Fruit fly (Drosophila melanogaster) whole organism, embryonic: ENCODE results near the gene CG14383.

ENCODE experiments used
- CG11085 ChIP-seq: fragments of 200-800 bp; sonication (Bioruptor generic); IDR thresholded peaks from 2 replicates; pipeline ENCODE4 v1.3.6; 2022; ENCODE audit warnings: missing biosample characterization, missing genetic modification characterization
- CG11560 ChIP-seq: fragments of 200-800 bp; sonication (Bioruptor generic); IDR thresholded peaks from 3 replicates; pipeline ENCODE4 v1.3.6; 2022; ENCODE audit warnings: missing biosample characterization, missing genetic modification characterization
- CG14050 ChIP-seq: fragments of 200-800 bp; sonication (Bioruptor generic); IDR thresholded peaks from 3 replicates; pipeline ENCODE4 v1.3.6; 2022; ENCODE audit warnings: missing biosample characterization, missing genetic modification characterization
- CG15514 ChIP-seq: fragments of 200-800 bp; sonication (Bioruptor generic); optimal IDR thresholded peaks from 3 replicates; lab custom pipeline; 2017; ENCODE audit warnings: missing biosample characterization, missing genetic modification characterization, mild to moderate bottlenecking, moderate library complexity, missing genetic modification reagents
- CG15696 ChIP-seq: fragments of 200-800 bp; sonication (Bioruptor generic); optimal IDR thresholded peaks from 2 replicates; lab custom pipeline; 2019; ENCODE audit warnings: missing biosample characterization, mild to moderate bottlenecking, missing genetic modification characterization, moderate library complexity
- CG16863 ChIP-seq: fragments of 200-800 bp; sonication (Bioruptor generic); optimal IDR thresholded peaks from 3 replicates; lab custom pipeline; 2016; ENCODE audit warnings: missing biosample characterization, missing genetic modification characterization
- CG2712 ChIP-seq: fragments of 200-800 bp; optimal IDR thresholded peaks from 3 replicates; lab custom pipeline; 2019; ENCODE audit warnings: missing biosample characterization, mild to moderate bottlenecking, missing genetic modification characterization, moderate library complexity
- CG31224 ChIP-seq: fragments of 200-800 bp; sonication (Bioruptor generic); IDR thresholded peaks from 2 replicates; pipeline ENCODE4 v1.3.6; 2022; ENCODE audit warnings: missing biosample characterization, missing genetic modification characterization
- CG3847 ChIP-seq: fragments of 200-800 bp; sonication (Bioruptor generic); IDR thresholded peaks from 2 replicates; pipeline ENCODE4 v1.3.6; 2022; ENCODE audit warnings: missing biosample characterization, missing genetic modification characterization
- CG4820 ChIP-seq: fragments of 200-800 bp; sonication (Bioruptor generic); optimal IDR thresholded peaks from 3 replicates; lab custom pipeline; 2016; ENCODE audit warnings: missing biosample characterization, missing genetic modification characterization
- CG5180 ChIP-seq: fragments of 200-800 bp; sonication (Bioruptor generic); optimal IDR thresholded peaks from 3 replicates; lab custom pipeline; 2017; ENCODE audit warnings: missing biosample characterization, missing genetic modification characterization, mild to moderate bottlenecking, moderate library complexity, missing genetic modification reagents
- CG6854 ChIP-seq: fragments of 200-800 bp; sonication (Bioruptor generic); optimal IDR thresholded peaks from 3 replicates; lab custom pipeline; 2017; ENCODE audit warnings: missing biosample characterization, mild to moderate bottlenecking, missing genetic modification characterization
- CG8359 ChIP-seq: fragments of 200-800 bp; sonication (Bioruptor generic); optimal IDR thresholded peaks from 2 replicates; lab custom pipeline; 2017; ENCODE audit warnings: missing biosample characterization, mild to moderate bottlenecking, missing genetic modification characterization, borderline replicate concordance
- CG8944 ChIP-seq: fragments of 200-800 bp; sonication (Bioruptor generic); optimal IDR thresholded peaks from 3 replicates; lab custom pipeline; 2016; ENCODE audit warnings: missing biosample characterization, missing genetic modification characterization
- CkIIα-i1 ChIP-seq: fragments of 200-800 bp; sonication (Bioruptor generic); IDR thresholded peaks from 2 replicates; pipeline ENCODE4 v1.3.6; 2022; ENCODE audit warnings: missing biosample characterization, missing genetic modification characterization
- Dbx ChIP-seq: fragments of 200-800 bp; sonication (Bioruptor generic); IDR thresholded peaks from 3 replicates; pipeline ENCODE4 v1.3.6; 2022; ENCODE audit warnings: missing biosample characterization, missing genetic modification characterization
- Dek ChIP-seq: fragments of 200-800 bp; sonication (Bioruptor generic); optimal IDR thresholded peaks from 3 replicates; lab custom pipeline; 2019; ENCODE audit warnings: missing biosample characterization, mild to moderate bottlenecking, missing genetic modification characterization, moderate library complexity
- Dip3 ChIP-seq: fragments of 200-800 bp; sonication (Bioruptor generic); optimal IDR thresholded peaks from 3 replicates; lab custom pipeline; 2016; ENCODE audit warnings: missing biosample characterization, missing genetic modification characterization
- Eip74EF ChIP-seq, 2 experiments: fragments of 200-800 bp in 1 of 2; fragments of >200 bp in 1 of 2; sonication (Bioruptor generic) in 1 of 2; optimal IDR thresholded peaks; 2 replicates each; lab custom pipeline; 2017 to 2019; ENCODE audit warnings: missing biosample characterization in 2 of 2, missing genetic modification characterization in 2 of 2, mild to moderate bottlenecking in 1 of 2, moderate library complexity in 1 of 2
- Fer1 ChIP-seq: fragments of 200-800 bp; sonication (Bioruptor generic); optimal IDR thresholded peaks from 2 replicates; lab custom pipeline; 2017; ENCODE audit warnings: missing biosample characterization, mild to moderate bottlenecking, missing genetic modification characterization
- H2.0 ChIP-seq: fragments of 200-800 bp; sonication (Bioruptor generic); IDR thresholded peaks from 2 replicates; pipeline ENCODE4 v1.3.6; 2022; ENCODE audit warnings: missing biosample characterization, missing genetic modification characterization
- Hsf ChIP-seq: fragments of 200-800 bp; sonication (Bioruptor generic); optimal IDR thresholded peaks from 3 replicates; lab custom pipeline; 2016; ENCODE audit warnings: missing biosample characterization, missing genetic modification characterization
- Lim3 ChIP-seq: fragments of 200-800 bp; sonication (Bioruptor generic); IDR thresholded peaks from 2 replicates; pipeline ENCODE4 v1.3.6; 2022; ENCODE audit warnings: missing biosample characterization, missing genetic modification characterization
- Max ChIP-seq: fragments of 200-800 bp; sonication (Bioruptor generic); optimal IDR thresholded peaks from 2 replicates; lab custom pipeline; 2016; ENCODE audit warnings: missing biosample characterization, mild to moderate bottlenecking, missing genetic modification characterization
- Meics ChIP-seq: fragments of 200-800 bp; sonication (Bioruptor generic); optimal IDR thresholded peaks from 2 replicates; lab custom pipeline; 2017; ENCODE audit warnings: missing biosample characterization, mild to moderate bottlenecking, missing genetic modification characterization
- Mrtf ChIP-seq: fragments of 200-800 bp; sonication (Bioruptor generic); IDR thresholded peaks from 3 replicates; pipeline ENCODE4 v1.3.6; 2022; ENCODE audit warnings: missing biosample characterization, missing genetic modification characterization
- Ssrp ChIP-seq: fragments of 200-800 bp; sonication (Bioruptor generic); optimal IDR thresholded peaks from 2 replicates; lab custom pipeline; 2018; ENCODE audit warnings: missing biosample characterization, mild to moderate bottlenecking, missing genetic modification characterization, moderate library complexity
- Taf1 ChIP-seq: fragments of 200-800 bp; sonication (Bioruptor generic); IDR thresholded peaks from 2 replicates; pipeline ENCODE4 v1.3.6; 2022; ENCODE audit warnings: missing biosample characterization, missing genetic modification characterization
- ash1 ChIP-seq: fragments of 200-800 bp; sonication (Bioruptor generic); optimal IDR thresholded peaks from 2 replicates; lab custom pipeline; 2018; ENCODE audit warnings: missing biosample characterization, mild to moderate bottlenecking, missing genetic modification characterization
- ato ChIP-seq: fragments of 200-800 bp; sonication (Bioruptor generic); IDR thresholded peaks from 2 replicates; pipeline ENCODE4 v1.3.6; 2022; ENCODE audit warnings: missing biosample characterization, missing genetic modification characterization; ENCODE audit not compliant: partially characterized antibody
- bowl ChIP-seq: fragments of 200-800 bp; sonication (Bioruptor generic); IDR thresholded peaks from 2 replicates; pipeline ENCODE4 v1.3.6; 2022; ENCODE audit warnings: missing biosample characterization, missing genetic modification characterization
- bsh ChIP-seq, 2 experiments: fragments of 200-800 bp; sonication (Bioruptor generic); optimal IDR thresholded peaks; 2 replicates each; lab custom pipeline; 2017 to 2018; ENCODE audit warnings: mild to moderate bottlenecking in 2 of 2, missing biosample characterization in 2 of 2, missing genetic modification characterization in 2 of 2, moderate library complexity in 1 of 2
- chm ChIP-seq: fragments of 200-800 bp; sonication (Bioruptor generic); IDR thresholded peaks from 2 replicates; pipeline ENCODE4 v1.3.6; 2022; ENCODE audit warnings: missing biosample characterization, missing genetic modification characterization
- dpn ChIP-seq, 2 experiments: fragments of 200-800 bp; sonication (Bioruptor generic); optimal IDR thresholded peaks; 3 replicates each; lab custom pipeline; 2016; ENCODE audit warnings: missing biosample characterization in 2 of 2, missing genetic modification characterization in 2 of 2
- fd3F ChIP-seq: fragments of 200-800 bp; sonication (Bioruptor generic); optimal IDR thresholded peaks from 2 replicates; lab custom pipeline; 2018; ENCODE audit warnings: missing biosample characterization, mild to moderate bottlenecking, missing genetic modification characterization, moderate library complexity
- fd96Cb ChIP-seq: fragments of 200-800 bp; sonication (Bioruptor generic); optimal IDR thresholded peaks from 2 replicates; lab custom pipeline; 2018; ENCODE audit warnings: missing biosample characterization, mild to moderate bottlenecking, missing genetic modification characterization, moderate library complexity
- gce ChIP-seq: fragments of 200-800 bp; sonication (Bioruptor generic); IDR thresholded peaks from 3 replicates; pipeline ENCODE4 v1.3.6; 2022; ENCODE audit warnings: missing biosample characterization, missing genetic modification characterization
- gsb ChIP-seq: fragments of 200-800 bp; sonication (Bioruptor generic); IDR thresholded peaks from 2 replicates; pipeline ENCODE4 v1.3.6; 2022; ENCODE audit warnings: missing biosample characterization, missing genetic modification characterization
- her ChIP-seq: fragments of 200-800 bp; sonication (Bioruptor generic); optimal IDR thresholded peaks from 2 replicates; lab custom pipeline; 2016; ENCODE audit warnings: missing biosample characterization, missing genetic modification characterization
- hkb ChIP-seq, 2 experiments: fragments of 200-800 bp in 1 of 2; fragments of >200 bp in 1 of 2; sonication (Bioruptor generic) in 1 of 2; IDR thresholded peaks in 1 of 2; optimal IDR thresholded peaks in 1 of 2; 2 replicates each; pipeline versions ENCODE4 v1.3.6 to Lab custom; 2017 to 2022; ENCODE audit warnings: missing biosample characterization in 1 of 2, missing genetic modification characterization in 1 of 2
- jumu ChIP-seq: fragments of 200-800 bp; sonication (Bioruptor generic); optimal IDR thresholded peaks from 3 replicates; lab custom pipeline; 2016; ENCODE audit warnings: missing biosample characterization, missing genetic modification characterization
- kay ChIP-seq: fragments of 200-800 bp; sonication (Bioruptor generic); optimal IDR thresholded peaks from 2 replicates; lab custom pipeline; 2016; ENCODE audit warnings: missing biosample characterization, missing genetic modification characterization
- ken ChIP-seq: fragments of 200-800 bp; sonication (Bioruptor generic); IDR thresholded peaks from 3 replicates; pipeline ENCODE4 v1.3.6; 2022; ENCODE audit warnings: missing biosample characterization, missing genetic modification characterization
- knrl ChIP-seq: fragments of 200-800 bp; sonication (Bioruptor generic); IDR thresholded peaks from 3 replicates; pipeline ENCODE4 v1.3.6; 2022; ENCODE audit warnings: missing biosample characterization, missing genetic modification characterization; ENCODE audit not compliant: partially characterized antibody
- otp ChIP-seq: fragments of 200-800 bp; sonication (Bioruptor generic); IDR thresholded peaks from 3 replicates; pipeline ENCODE4, ENCODE4 v1.3.6; 2022; ENCODE audit warnings: missing biosample characterization, missing genetic modification characterization
- ranshi ChIP-seq: fragments of 200-800 bp; sonication (Bioruptor generic); IDR thresholded peaks from 2 replicates; pipeline ENCODE4 v1.3.6; 2022; ENCODE audit warnings: missing biosample characterization, missing genetic modification characterization
- scrt ChIP-seq: fragments of 200-800 bp; sonication (Bioruptor generic); optimal IDR thresholded peaks from 2 replicates; lab custom pipeline; 2018; ENCODE audit warnings: missing biosample characterization, mild to moderate bottlenecking, missing genetic modification characterization, moderate library complexity
- slbo ChIP-seq: fragments of 200-800 bp; sonication (Bioruptor generic); IDR thresholded peaks from 2 replicates; pipeline ENCODE4 v1.3.6; 2022; ENCODE audit warnings: missing biosample characterization, missing genetic modification characterization
- wek ChIP-seq: fragments of 200-800 bp; sonication (Bioruptor generic); optimal IDR thresholded peaks from 3 replicates; lab custom pipeline; 2018; ENCODE audit warnings: missing biosample characterization, mild to moderate bottlenecking, missing genetic modification characterization, moderate library complexity
- wor ChIP-seq: fragments of 200-800 bp; sonication (Bioruptor generic); IDR thresholded peaks from 2 replicates; pipeline ENCODE4 v1.3.6; 2022; ENCODE audit warnings: missing biosample characterization, missing genetic modification characterization

CG14383 gene

dm6 chr3R:13012351-13012750 lies 24.0 kb upstream of the CG14383 start (continued):
- no peak for TF ChIP-seq CkIIα-i1 (GFP tag; lab: Robert Waterston, UW)
- peak; percentile 66; the same call in 1 of the 3 replicates for TF ChIP-seq otp (GFP tag; lab: Robert Waterston, UW)
- peak; percentile 78 for TF ChIP-seq ash1 (GFP tag; lab: Kevin White, UChicago)
- TF ChIP-seq fd3F (GFP tag; lab: Kevin White, UChicago) = no peak
- TF ChIP-seq wek (GFP tag; lab: Kevin White, UChicago) = peak; percentile 27
- TF ChIP-seq Dek (tag; lab: Kevin White, UChicago) = peak; percentile 0
- TF ChIP-seq jumu (GFP tag; lab: Kevin White, UChicago) = peak; percentile 33
- peak; percentile 60; the same call in 1 of the 3 replicates for TF ChIP-seq gce (GFP tag; lab: Robert Waterston, UW)
- TF ChIP-seq Dbx (GFP tag; lab: Robert Waterston, UW) = peak; percentile 53; the same call in 1 of the 3 replicates
- TF ChIP-seq CG14050 (GFP tag; lab: Robert Waterston, UW) = peak; percentile 55
- TF ChIP-seq gsb (GFP tag; lab: Robert Waterston, UW) = peak; percentile 65
- peak; percentile 59 for TF ChIP-seq Meics (GFP tag; lab: Kevin White, UChicago)
- TF ChIP-seq Hsf (GFP tag; lab: Kevin White, UChicago) = peak; percentile 44
- peak; percentile 84 for TF ChIP-seq slbo (GFP tag; lab: Robert Waterston, UW)
- TF ChIP-seq CG15696 (tag; lab: Kevin White, UChicago) = peak; percentile 14
- peak; percentile 60 for TF ChIP-seq H2.0 (GFP tag; lab: Robert Waterston, UW)
- TF ChIP-seq her (GFP tag; lab: Kevin White, UChicago) = peak; percentile 20
- TF ChIP-seq CG16863 (GFP tag; lab: Kevin White, UChicago) = peak; percentile 52
- TF ChIP-seq CG8944 (GFP tag; lab: Kevin White, UChicago) = peak; percentile 66
- no peak for TF ChIP-seq Ssrp (tag; lab: Kevin White, UChicago)
- no peak for TF ChIP-seq Eip74EF (GFP tag; optimal IDR thresholded peaks at IDR 0.05; lab: Kevin White, UChicago)
- peak; percentile 80 for TF ChIP-seq ken (GFP tag; lab: Robert Waterston, UW)
- peak; percentile 74 for TF ChIP-seq CG5180 (GFP tag; lab: Kevin White, UChicago)
- peak; percentile 73 to 75 for TF ChIP-seq dpn (GFP tag; optimal IDR thresholded peaks at IDR 0.05; lab: Kevin White, UChicago)
- TF ChIP-seq Dip3 (GFP tag; lab: Kevin White, UChicago) = peak; percentile 69
- TF ChIP-seq Max (GFP tag; lab: Kevin White, UChicago) = peak; percentile 30
- TF ChIP-seq kay (GFP tag; lab: Kevin White, UChicago) = peak; percentile 80
- no peak for TF ChIP-seq ato (GFP tag; lab: Robert Waterston, UW)
- 0 out of 2 replicates have a peak, but pooled peaks have one; percentile 39 for TF ChIP-seq CG11085 (GFP tag; lab: Robert Waterston, UW)
- TF ChIP-seq Mrtf = 0 out of 3 replicates have a peak, but pooled peaks have one; percentile 23
- TF ChIP-seq CG15514 (GFP tag; lab: Kevin White, UChicago) = peak; percentile 37
- peak; percentile 55; the same call in 1 of the 2 replicates for TF ChIP-seq ranshi
- peak; percentile 71 for TF ChIP-seq scrt (GFP tag; lab: Kevin White, UChicago)
- TF ChIP-seq Taf1 (GFP tag; lab: Robert Waterston, UW) = no peak
- TF ChIP-seq CG3847 (GFP tag; lab: Robert Waterston, UW) = peak; percentile 52
- no peak for TF ChIP-seq CG8359
- no peak; the same call in 2 of the 3 replicates for TF ChIP-seq CG11560 (tag; lab: Robert Waterston, UW)
- TF ChIP-seq CG6854 = no peak
- peak; percentile 51; the same call in 1 of the 2 replicates for TF ChIP-seq bowl (GFP tag; lab: Robert Waterston, UW)
- TF ChIP-seq CG31224 (GFP tag; lab: Robert Waterston, UW) = peak; percentile 51
- TF ChIP-seq Lim3 (GFP tag; lab: Robert Waterston, UW) = no peak
- peak; percentile 16; the same call in 1 of the 3 replicates for TF ChIP-seq knrl
- peak; percentile 50 for TF ChIP-seq Fer1 (GFP tag; lab: Kevin White, UChicago)
- TF ChIP-seq chm (GFP tag; lab: Robert Waterston, UW) = peak; percentile 78
- TF ChIP-seq fd96Cb (tag; lab: Kevin White, UChicago) = no peak
- TF ChIP-seq wor (GFP tag; lab: Robert Waterston, UW) = peak; percentile 45; the same call in 1 of the 2 replicates
- TF ChIP-seq hkb (optimal IDR thresholded peaks at IDR 0.05; lab: Kevin White, UChicago) = no peak
- peak; percentile 60 for TF ChIP-seq hkb (GFP tag; IDR thresholded peaks at IDR 0.05; lab: Robert Waterston, UW)
- peak in 1 of 2 experiments; percentile 45 for TF ChIP-seq bsh (GFP tag; optimal IDR thresholded peaks at IDR 0.05; lab: Kevin White, UChicago)
- TF ChIP-seq CG2712 (tag; lab: Kevin White, UChicago) = peak; percentile 36
- TF ChIP-seq CG4820 (GFP tag; lab: Kevin White, UChicago) = no peak
